Worm (Caenorhabditis elegans) whole organism, late embryonic: ENCODE results near the gene ins-8.

ENCODE experiments used
- ama-1 ChIP-seq: fragments of 150-350 bp; optimal IDR thresholded peaks from 2 replicates; lab custom pipeline; 2014
- ceh-22 ChIP-seq: sonication (generic microtip); optimal IDR thresholded peaks from 2 replicates; lab custom pipeline; 2017; ENCODE audit warnings: missing biosample characterization, missing genetic modification characterization
- ceh-6 ChIP-seq: fragments of 200-800 bp; sonication (Bioruptor generic); optimal IDR thresholded peaks from 2 replicates; lab custom pipeline; 2018; ENCODE audit warnings: mild to moderate bottlenecking, missing genetic modification characterization, missing compliant biosample characterization
- ceh-9 ChIP-seq: sonication (generic microtip); optimal IDR thresholded peaks from 2 replicates; lab custom pipeline; 2016; ENCODE audit warnings: mild to moderate bottlenecking, missing genetic modification characterization, inconsistent platforms, missing compliant biosample characterization
- elt-2 ChIP-seq: sonication (generic microtip); optimal IDR thresholded peaks from 2 replicates; lab custom pipeline; 2016; ENCODE audit warnings: missing genetic modification reagents, missing genetic modification characterization, missing compliant biosample characterization
- fax-1 ChIP-seq: sonication (generic microtip); optimal IDR thresholded peaks from 2 replicates; lab custom pipeline; 2016; ENCODE audit warnings: missing genotype, missing genetic modification characterization, missing compliant biosample characterization
- hlh-13 ChIP-seq: fragments of 200-800 bp; sonication (Bioruptor generic); optimal IDR thresholded peaks from 2 replicates; lab custom pipeline; 2018; ENCODE audit warnings: mild to moderate bottlenecking, missing genetic modification characterization, missing compliant biosample characterization
- nhr-11 ChIP-seq: fragments of 150-350 bp; optimal IDR thresholded peaks from 2 replicates; lab custom pipeline; 2014; ENCODE audit warnings: missing biosample characterization, missing genetic modification characterization
- pha-4 ChIP-seq: fragments of 150-350 bp; optimal IDR thresholded peaks from 2 replicates; lab custom pipeline; 2018; ENCODE audit warnings: missing biosample characterization, missing genetic modification reagents, missing genetic modification characterization

ce11 chrIV:9673683-9674336 lies 6.9 kb downstream of the ins-8 start:
- no peak for TF ChIP-seq hlh-13 (GFP tag; lab: Kevin White, UChicago)
- TF ChIP-seq ceh-22: no peak
- no peak for TF ChIP-seq ceh-9 (tag; lab: Kevin White, UChicago)
- TF ChIP-seq fax-1 (tag; lab: Kevin White, UChicago): no peak
- TF ChIP-seq nhr-11 (tag; lab: Kevin White, UChicago): no peak
- TF ChIP-seq pha-4 (tag; lab: Kevin White, UChicago): no peak
- TF ChIP-seq elt-2 (tag; lab: Kevin White, UChicago): no peak
- no peak for TF ChIP-seq ceh-6 (GFP tag; lab: Kevin White, UChicago)
- TF ChIP-seq ama-1 (lab: Kevin White, UChicago): no peak
